Fruit fly (Drosophila melanogaster) whole organism, embryonic: Measurements from ENCODE around the gene NK7.1.

Source experiments
- Antp ChIP-seq: fragments of 200-800 bp; sonication (Bioruptor generic); optimal IDR thresholded peaks from 3 replicates; lab custom pipeline; 2016; ENCODE audit warnings: missing biosample characterization, missing genetic modification characterization
- Asciz ChIP-seq: fragments of 200-800 bp; sonication (Bioruptor generic); optimal IDR thresholded peaks from 2 replicates; lab custom pipeline; 2017; ENCODE audit warnings: missing biosample characterization, mild to moderate bottlenecking, missing genetic modification characterization, missing genetic modification reagents
- Bdp1 ChIP-seq: fragments of 200-800 bp; sonication (Bioruptor generic); optimal IDR thresholded peaks from 3 replicates; lab custom pipeline; 2016; ENCODE audit warnings: missing biosample characterization, missing genetic modification characterization
- Blimp-1 ChIP-seq: fragments of 200-800 bp; sonication (Bioruptor generic); optimal IDR thresholded peaks from 3 replicates; lab custom pipeline; 2018; ENCODE audit warnings: missing biosample characterization, missing genetic modification characterization, mild to moderate bottlenecking, moderate library complexity, missing genetic modification reagents
- CG10431 ChIP-seq: fragments of 200-800 bp; sonication (Bioruptor generic); optimal IDR thresholded peaks from 3 replicates; lab custom pipeline; 2018; ENCODE audit warnings: missing biosample characterization, mild to moderate bottlenecking, missing genetic modification characterization
- CG11504 ChIP-seq: fragments of 200-800 bp; sonication (Bioruptor generic); optimal IDR thresholded peaks from 3 replicates; lab custom pipeline; 2019; ENCODE audit warnings: missing biosample characterization, mild to moderate bottlenecking, missing genetic modification characterization, moderate library complexity
- CG1233 ChIP-seq: fragments of 200-800 bp; sonication (Bioruptor generic); optimal IDR thresholded peaks from 4 replicates; lab custom pipeline; 2018; ENCODE audit warnings: missing biosample characterization, mild to moderate bottlenecking, missing genetic modification characterization
- CG13296 ChIP-seq: fragments of 200-800 bp; sonication (Bioruptor generic); optimal IDR thresholded peaks from 3 replicates; lab custom pipeline; 2018; ENCODE audit warnings: missing biosample characterization, mild to moderate bottlenecking, missing genetic modification characterization
- CG15514 ChIP-seq: fragments of 200-800 bp; sonication (Bioruptor generic); optimal IDR thresholded peaks from 3 replicates; lab custom pipeline; 2017; ENCODE audit warnings: missing biosample characterization, missing genetic modification characterization, mild to moderate bottlenecking, moderate library complexity, missing genetic modification reagents
- CG15696 ChIP-seq: fragments of 200-800 bp; sonication (Bioruptor generic); optimal IDR thresholded peaks from 2 replicates; lab custom pipeline; 2019; ENCODE audit warnings: missing biosample characterization, mild to moderate bottlenecking, missing genetic modification characterization, moderate library complexity
- CG1603 ChIP-seq: fragments of 200-800 bp; sonication (Bioruptor generic); optimal IDR thresholded peaks from 2 replicates; lab custom pipeline; 2019; ENCODE audit warnings: missing biosample characterization, mild to moderate bottlenecking, missing genetic modification characterization, moderate library complexity
- CG17359 ChIP-seq: fragments of 200-800 bp; sonication (Bioruptor generic); optimal IDR thresholded peaks from 3 replicates; lab custom pipeline; 2018; ENCODE audit warnings: missing biosample characterization, mild to moderate bottlenecking, missing genetic modification characterization, moderate library complexity
- CG17361 ChIP-seq: fragments of 200-800 bp; sonication (Bioruptor generic); IDR thresholded peaks from 3 replicates; pipeline ENCODE4 v1.3.6; 2022; ENCODE audit warnings: missing biosample characterization, missing genetic modification characterization
- CG2120 ChIP-seq: fragments of 200-800 bp; sonication (Bioruptor generic); optimal IDR thresholded peaks from 3 replicates; lab custom pipeline; 2016; ENCODE audit warnings: missing biosample characterization, missing genetic modification characterization
- CG2199 ChIP-seq: fragments of 200-800 bp; sonication (Bioruptor generic); IDR thresholded peaks from 3 replicates; pipeline ENCODE4 v1.3.6; 2022; ENCODE audit warnings: missing biosample characterization, missing genetic modification characterization
- CG2678 ChIP-seq: fragments of 200-800 bp; sonication (Bioruptor generic); optimal IDR thresholded peaks from 3 replicates; lab custom pipeline; 2019; ENCODE audit warnings: missing biosample characterization, mild to moderate bottlenecking, missing genetic modification characterization, moderate library complexity
- CG2875 ChIP-seq: fragments of 200-800 bp; sonication (Bioruptor generic); optimal IDR thresholded peaks from 2 replicates; lab custom pipeline; 2017; ENCODE audit warnings: missing biosample characterization, mild to moderate bottlenecking, missing genetic modification characterization, missing genetic modification reagents
- CG4328 ChIP-seq: fragments of 200-800 bp; sonication (Bioruptor generic); optimal IDR thresholded peaks from 3 replicates; lab custom pipeline; 2017; ENCODE audit warnings: missing biosample characterization, missing genetic modification reagents, missing genetic modification characterization
- CG5180 ChIP-seq: fragments of 200-800 bp; sonication (Bioruptor generic); optimal IDR thresholded peaks from 3 replicates; lab custom pipeline; 2017; ENCODE audit warnings: missing biosample characterization, missing genetic modification characterization, mild to moderate bottlenecking, moderate library complexity, missing genetic modification reagents
- CG6654 ChIP-seq: fragments of 200-800 bp; sonication (Bioruptor generic); optimal IDR thresholded peaks from 2 replicates; lab custom pipeline; 2017; ENCODE audit warnings: missing biosample characterization, mild to moderate bottlenecking, missing genetic modification characterization
- CG7271 ChIP-seq: fragments of 200-800 bp; sonication (Bioruptor generic); optimal IDR thresholded peaks from 2 replicates; lab custom pipeline; 2018; ENCODE audit warnings: missing biosample characterization, mild to moderate bottlenecking, missing genetic modification characterization, moderate library complexity
- CG7839 ChIP-seq: fragments of 200-800 bp; sonication (Bioruptor generic); optimal IDR thresholded peaks from 3 replicates; lab custom pipeline; 2018; ENCODE audit warnings: missing biosample characterization, mild to moderate bottlenecking, missing genetic modification characterization, moderate library complexity
- CG9437 ChIP-seq: fragments of 200-800 bp; sonication (Bioruptor generic); optimal IDR thresholded peaks from 2 replicates; lab custom pipeline; 2018; ENCODE audit warnings: missing biosample characterization, mild to moderate bottlenecking, missing genetic modification characterization
- Dek ChIP-seq: fragments of 200-800 bp; sonication (Bioruptor generic); optimal IDR thresholded peaks from 3 replicates; lab custom pipeline; 2019; ENCODE audit warnings: missing biosample characterization, mild to moderate bottlenecking, missing genetic modification characterization, moderate library complexity
- E2f1 ChIP-seq: fragments of 200-800 bp; sonication (Bioruptor generic); IDR thresholded peaks from 2 replicates; pipeline ENCODE4 v1.3.6; 2022; ENCODE audit warnings: missing biosample characterization, missing genetic modification characterization
- HLH3B ChIP-seq: fragments of 200-800 bp; sonication (Bioruptor generic); IDR thresholded peaks from 2 replicates; pipeline ENCODE4 v1.3.6; 2022; ENCODE audit warnings: missing biosample characterization, missing genetic modification characterization
- HLH54F ChIP-seq: fragments of 200-800 bp; sonication (Bioruptor generic); optimal IDR thresholded peaks from 3 replicates; lab custom pipeline; 2016; ENCODE audit warnings: missing biosample characterization, missing genetic modification characterization
- HLHmδ ChIP-seq: fragments of 200-800 bp; sonication (Bioruptor generic); optimal IDR thresholded peaks from 2 replicates; lab custom pipeline; 2018; ENCODE audit warnings: missing biosample characterization, mild to moderate bottlenecking, missing genetic modification characterization, moderate library complexity
- Med ChIP-seq: fragments of 200-800 bp; sonication (Bioruptor generic); peaks from one replicate; lab custom pipeline; 2016; ENCODE audit warnings: missing biosample characterization, missing genetic modification characterization, mild to moderate bottlenecking, inconsistent platforms, moderate library complexity
- Meics ChIP-seq: fragments of 200-800 bp; sonication (Bioruptor generic); optimal IDR thresholded peaks from 2 replicates; lab custom pipeline; 2017; ENCODE audit warnings: missing biosample characterization, mild to moderate bottlenecking, missing genetic modification characterization
- NfI ChIP-seq: fragments of 200-800 bp; sonication (Bioruptor generic); optimal IDR thresholded peaks from 3 replicates; lab custom pipeline; 2018; ENCODE audit warnings: missing biosample characterization, mild to moderate bottlenecking, missing genetic modification characterization, moderate library complexity
- Oli ChIP-seq: fragments of 200-800 bp; sonication (Bioruptor generic); optimal IDR thresholded peaks from 2 replicates; lab custom pipeline; 2018; ENCODE audit warnings: missing biosample characterization, mild to moderate bottlenecking, missing genetic modification characterization, moderate library complexity
- Sox100B ChIP-seq: fragments of 200-800 bp; sonication (Bioruptor generic); optimal IDR thresholded peaks from 3 replicates; lab custom pipeline; 2018; ENCODE audit warnings: missing biosample characterization, mild to moderate bottlenecking, missing genetic modification characterization
- Sox102F ChIP-seq: fragments of 200-800 bp; sonication (Bioruptor generic); optimal IDR thresholded peaks from 2 replicates; lab custom pipeline; 2018; ENCODE audit warnings: missing biosample characterization, mild to moderate bottlenecking, missing genetic modification characterization, moderate library complexity
- Ssrp ChIP-seq: fragments of 200-800 bp; sonication (Bioruptor generic); optimal IDR thresholded peaks from 2 replicates; lab custom pipeline; 2018; ENCODE audit warnings: missing biosample characterization, mild to moderate bottlenecking, missing genetic modification characterization, moderate library complexity
- ash1 ChIP-seq: fragments of 200-800 bp; sonication (Bioruptor generic); optimal IDR thresholded peaks from 2 replicates; lab custom pipeline; 2018; ENCODE audit warnings: missing biosample characterization, mild to moderate bottlenecking, missing genetic modification characterization
- bab2 ChIP-seq: fragments of 200-800 bp; sonication (Bioruptor generic); optimal IDR thresholded peaks from 2 replicates; lab custom pipeline; 2016; ENCODE audit warnings: missing biosample characterization, missing genetic modification characterization
- bsh ChIP-seq, 2 experiments: fragments of 200-800 bp; sonication (Bioruptor generic); optimal IDR thresholded peaks; 2 replicates each; lab custom pipeline; 2017 to 2018; ENCODE audit warnings: mild to moderate bottlenecking in 2 of 2, missing biosample characterization in 2 of 2, missing genetic modification characterization in 2 of 2, moderate library complexity in 1 of 2
- btn ChIP-seq: fragments of 200-800 bp; sonication (Bioruptor generic); optimal IDR thresholded peaks from 2 replicates; lab custom pipeline; 2016; ENCODE audit warnings: missing biosample characterization, missing genetic modification characterization
- dimm ChIP-seq: fragments of 200-800 bp; sonication (Bioruptor generic); IDR thresholded peaks from 2 replicates; pipeline ENCODE4 v1.3.6; 2022; ENCODE audit warnings: missing biosample characterization, missing genetic modification characterization
- dmrt99B ChIP-seq: fragments of 200-800 bp; sonication (Bioruptor generic); optimal IDR thresholded peaks from 2 replicates; lab custom pipeline; 2018; ENCODE audit warnings: missing biosample characterization, mild to moderate bottlenecking, missing genetic modification characterization, moderate library complexity
- eve ChIP-seq, 2 experiments: fragments of >200 bp; optimal IDR thresholded peaks; 2 replicates each; lab custom pipeline; 2017; ENCODE audit warnings: missing biosample characterization in 2 of 2, missing genetic modification characterization in 2 of 2
- grn ChIP-seq: fragments of 200-800 bp; sonication (Bioruptor generic); optimal IDR thresholded peaks from 3 replicates; lab custom pipeline; 2017; ENCODE audit warnings: missing biosample characterization, missing genetic modification characterization
- jing ChIP-seq: fragments of 200-800 bp; sonication (Bioruptor generic); optimal IDR thresholded peaks from 2 replicates; lab custom pipeline; 2018; ENCODE audit warnings: missing biosample characterization, mild to moderate bottlenecking, missing genetic modification characterization
- nau ChIP-seq: fragments of 200-800 bp; sonication (Bioruptor generic); optimal IDR thresholded peaks from 3 replicates; lab custom pipeline; 2017; ENCODE audit warnings: missing biosample characterization, mild to moderate bottlenecking, missing genetic modification characterization, missing genetic modification reagents
- onecut ChIP-seq: fragments of 200-800 bp; sonication (Bioruptor generic); IDR thresholded peaks from 2 replicates; pipeline ENCODE4 v1.3.6; 2022; ENCODE audit warnings: missing biosample characterization, missing genetic modification characterization
- ro ChIP-seq: fragments of 200-800 bp; sonication (Bioruptor generic); IDR thresholded peaks from 2 replicates; pipeline ENCODE4 v1.3.6; 2022; ENCODE audit warnings: missing biosample characterization, missing genetic modification characterization
- salm ChIP-seq: fragments of 200-800 bp; sonication (Bioruptor generic); optimal IDR thresholded peaks from 2 replicates; lab custom pipeline; 2018; ENCODE audit warnings: missing biosample characterization, mild to moderate bottlenecking, missing genetic modification characterization
- slp2 ChIP-seq: fragments of 200-800 bp; sonication (Bioruptor generic); optimal IDR thresholded peaks from 2 replicates; lab custom pipeline; 2016; ENCODE audit warnings: missing biosample characterization, missing genetic modification characterization
- wek ChIP-seq: fragments of 200-800 bp; sonication (Bioruptor generic); optimal IDR thresholded peaks from 3 replicates; lab custom pipeline; 2018; ENCODE audit warnings: missing biosample characterization, mild to moderate bottlenecking, missing genetic modification characterization, moderate library complexity

The NK7.1 gene

DNA sequence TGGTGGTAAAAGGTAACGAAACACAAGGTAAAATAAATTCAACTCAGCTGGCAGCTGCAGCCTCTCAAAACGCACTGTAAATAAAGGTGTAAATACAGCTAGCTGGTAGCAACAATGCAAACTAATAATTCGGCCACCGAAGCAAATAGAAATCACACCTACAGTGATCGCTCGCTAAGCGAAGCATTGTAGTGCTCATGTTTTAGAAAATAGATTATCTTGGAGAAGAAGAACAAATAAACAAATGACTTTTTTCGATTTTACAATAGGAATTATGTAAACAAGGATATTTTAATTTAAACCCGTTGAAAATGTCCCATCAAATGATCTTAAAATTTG is 88.4 kb downstream of the NK7.1 start:
- TF ChIP-seq jing (GFP tag; lab: Kevin White, UChicago) (peak; percentile 9), CG13296 (no peak), CG2875 (GFP tag; lab: Kevin White, UChicago) (peak; percentile 36), grn (GFP tag; lab: Kevin White, UChicago) (no peak), Oli (tag; lab: Kevin White, UChicago) (peak; percentile 56), CG10431 (peak; percentile 23), Blimp-1 (peak; percentile 5), ash1 (no peak), CG6654 (GFP tag; lab: Kevin White, UChicago) (no peak), CG2199 (no peak), Ssrp (tag; lab: Kevin White, UChicago) (peak; percentile 15), CG9437 (GFP tag; lab: Kevin White, UChicago) (peak; percentile 5), Med (peak; percentile 75), dimm (GFP tag; lab: Robert Waterston, UW) (no peak), CG2678 (tag; lab: Kevin White, UChicago) (peak; percentile 27), wek (GFP tag; lab: Kevin White, UChicago) (peak; percentile 36), CG2120 (peak; percentile 2), nau (peak; percentile 10), eve (GFP tag; optimal IDR thresholded peaks at IDR 0.05; lab: Kevin White, UChicago) (peak in 1 of 2 experiments; percentile 71), Meics (GFP tag; lab: Kevin White, UChicago) (peak; percentile 1), CG15696 (tag; lab: Kevin White, UChicago) (peak; percentile 10), NfI (no peak), HLH54F (peak; percentile 1), Bdp1 (no peak), Dek (peak; percentile 32), CG1603 (peak; percentile 45), CG15514 (peak; percentile 13), dmrt99B (tag; lab: Kevin White, UChicago) (peak; percentile 29), CG7839 (tag; lab: Kevin White, UChicago) (peak; percentile 19), CG11504 (tag; lab: Kevin White, UChicago) (peak; percentile 44), CG17359 (tag; lab: Kevin White, UChicago) (peak; percentile 49), bab2 (GFP tag; lab: Kevin White, UChicago) (peak; percentile 35), salm (no peak), CG1233 (GFP tag; lab: Kevin White, UChicago) (peak; percentile 30), CG7271 (tag; lab: Kevin White, UChicago) (peak; percentile 6), bsh (GFP tag; optimal IDR thresholded peaks at IDR 0.05; lab: Kevin White, UChicago) (peak in 1 of 2 experiments; percentile 23), Antp (GFP tag; lab: Kevin White, UChicago) (no peak), onecut (GFP tag; lab: Robert Waterston, UW) (peak; percentile 51), HLHmδ (GFP tag; lab: Kevin White, UChicago) (peak; percentile 58), Sox100B (GFP tag; lab: Kevin White, UChicago) (peak; percentile 51), ro (GFP tag; lab: Robert Waterston, UW) (no peak), CG17361 (GFP tag; lab: Robert Waterston, UW) (no peak), E2f1 (GFP tag; lab: Robert Waterston, UW) (no peak), Sox102F (peak; percentile 40), Asciz (GFP tag; lab: Kevin White, UChicago) (peak; percentile 24), slp2 (GFP tag; lab: Kevin White, UChicago) (peak; percentile 2), btn (GFP tag; lab: Kevin White, UChicago) (peak; percentile 5), HLH3B (GFP tag; lab: Robert Waterston, UW) (no peak), CG5180 (peak; percentile 10), CG4328 (GFP tag; lab: Kevin White, UChicago) (no peak)
